Fruit fly (Drosophila melanogaster) whole organism, embryonic: ENCODE measurements around the gene Trax.
A peak's percentile ranks its signal among the peaks of the same experiment; 100 is the strongest.

Source experiments
- B-H1 ChIP-seq: fragments of 200-800 bp; sonication (Bioruptor generic); IDR thresholded peaks from 3 replicates; pipeline ENCODE4 v1.3.6; 2022; ENCODE audit warnings: missing biosample characterization, missing genetic modification characterization
- BtbVII ChIP-seq: fragments of 200-800 bp; sonication (Bioruptor generic); optimal IDR thresholded peaks from 3 replicates; lab custom pipeline; 2017; ENCODE audit warnings: missing biosample characterization, mild to moderate bottlenecking, missing genetic modification characterization
- CG10147 ChIP-seq: fragments of 200-800 bp; sonication (Bioruptor generic); optimal IDR thresholded peaks from 2 replicates; lab custom pipeline; 2019; ENCODE audit warnings: missing biosample characterization, mild to moderate bottlenecking, missing genetic modification characterization, moderate library complexity
- CG10321 ChIP-seq: fragments of 200-800 bp; sonication (Bioruptor generic); IDR thresholded peaks from 2 replicates; pipeline ENCODE4 v1.3.6; 2022; ENCODE audit warnings: missing biosample characterization, missing genetic modification characterization
- CG11456 ChIP-seq: fragments of 200-800 bp; sonication (Bioruptor generic); IDR thresholded peaks from 3 replicates; pipeline ENCODE4 v1.3.6; 2022; ENCODE audit warnings: missing biosample characterization, missing genetic modification characterization
- CG11696 ChIP-seq: fragments of 200-800 bp; sonication (Bioruptor generic); IDR thresholded peaks from 2 replicates; pipeline ENCODE4 v1.3.6; 2022; ENCODE audit warnings: missing biosample characterization, missing genetic modification characterization
- CG12299 ChIP-seq: fragments of 200-800 bp; sonication (Bioruptor generic); optimal IDR thresholded peaks from 2 replicates; lab custom pipeline; 2018; ENCODE audit warnings: missing biosample characterization, mild to moderate bottlenecking, missing genetic modification characterization
- CG12659 ChIP-seq: fragments of 200-800 bp; sonication (Bioruptor generic); optimal IDR thresholded peaks from 3 replicates; lab custom pipeline; 2017; ENCODE audit warnings: mild to moderate bottlenecking, missing biosample characterization, missing genetic modification reagents, missing genetic modification characterization
- CG13296 ChIP-seq: fragments of 200-800 bp; sonication (Bioruptor generic); optimal IDR thresholded peaks from 3 replicates; lab custom pipeline; 2018; ENCODE audit warnings: missing biosample characterization, mild to moderate bottlenecking, missing genetic modification characterization
- CG13624 ChIP-seq: fragments of 200-800 bp; sonication (Bioruptor generic); optimal IDR thresholded peaks from 2 replicates; lab custom pipeline; 2016; ENCODE audit warnings: missing biosample characterization, missing genetic modification characterization
- CG1603 ChIP-seq: fragments of 200-800 bp; sonication (Bioruptor generic); optimal IDR thresholded peaks from 2 replicates; lab custom pipeline; 2019; ENCODE audit warnings: missing biosample characterization, mild to moderate bottlenecking, missing genetic modification characterization, moderate library complexity
- CG17361 ChIP-seq: fragments of 200-800 bp; sonication (Bioruptor generic); IDR thresholded peaks from 3 replicates; pipeline ENCODE4 v1.3.6; 2022; ENCODE audit warnings: missing biosample characterization, missing genetic modification characterization
- CG1832 ChIP-seq: fragments of 200-800 bp; sonication (Bioruptor generic); optimal IDR thresholded peaks from 2 replicates; lab custom pipeline; 2017; ENCODE audit warnings: missing biosample characterization, mild to moderate bottlenecking, missing genetic modification characterization, inconsistent platforms
- CG2202 ChIP-seq: fragments of 200-800 bp; sonication (Bioruptor generic); optimal IDR thresholded peaks from 2 replicates; lab custom pipeline; 2018; ENCODE audit warnings: missing biosample characterization, mild to moderate bottlenecking, missing genetic modification characterization
- CG2889 ChIP-seq: fragments of 200-800 bp; sonication (Bioruptor generic); IDR thresholded peaks from 3 replicates; pipeline ENCODE4 v1.3.6; 2022; ENCODE audit warnings: missing biosample characterization, missing genetic modification characterization
- CG30403 ChIP-seq: fragments of 200-800 bp; sonication (Bioruptor generic); optimal IDR thresholded peaks from 3 replicates; lab custom pipeline; 2016; ENCODE audit warnings: missing biosample characterization, missing genetic modification characterization
- CG30431 ChIP-seq: fragments of 200-800 bp; sonication (Bioruptor generic); optimal IDR thresholded peaks from 2 replicates; lab custom pipeline; 2017; ENCODE audit warnings: missing biosample characterization, missing genetic modification characterization
- CG3065 ChIP-seq: fragments of 200-800 bp; sonication (Bioruptor generic); optimal IDR thresholded peaks from 2 replicates; lab custom pipeline; 2016; ENCODE audit warnings: missing biosample characterization, missing genetic modification characterization
- CG32767 ChIP-seq: fragments of 200-800 bp; sonication (Bioruptor generic); IDR thresholded peaks from 2 replicates; pipeline ENCODE4 v1.3.6; 2022; ENCODE audit warnings: missing biosample characterization, missing genetic modification characterization
- CG3838 ChIP-seq: fragments of 200-800 bp; sonication (Bioruptor generic); optimal IDR thresholded peaks from 3 replicates; lab custom pipeline; 2016; ENCODE audit warnings: missing biosample characterization, missing genetic modification characterization
- CG4404 ChIP-seq: fragments of 200-800 bp; sonication (Bioruptor generic); IDR thresholded peaks from 2 replicates; pipeline ENCODE4 v1.3.6; 2022; ENCODE audit warnings: missing biosample characterization, missing genetic modification characterization
- CG6272 ChIP-seq: fragments of 200-800 bp; sonication (Bioruptor generic); IDR thresholded peaks from 2 replicates; pipeline ENCODE4 v1.3.6; 2022; ENCODE audit warnings: missing biosample characterization, missing genetic modification characterization
- CG7271 ChIP-seq: fragments of 200-800 bp; sonication (Bioruptor generic); optimal IDR thresholded peaks from 2 replicates; lab custom pipeline; 2018; ENCODE audit warnings: missing biosample characterization, mild to moderate bottlenecking, missing genetic modification characterization, moderate library complexity
- CG9437 ChIP-seq: fragments of 200-800 bp; sonication (Bioruptor generic); optimal IDR thresholded peaks from 2 replicates; lab custom pipeline; 2018; ENCODE audit warnings: missing biosample characterization, mild to moderate bottlenecking, missing genetic modification characterization
- CG9932 ChIP-seq: fragments of 200-800 bp; sonication (Bioruptor generic); IDR thresholded peaks from 2 replicates; pipeline ENCODE4 v1.3.6; 2022; ENCODE audit warnings: missing biosample characterization, missing genetic modification characterization
- Dad ChIP-seq: fragments of 200-800 bp; sonication (Bioruptor generic); optimal IDR thresholded peaks from 3 replicates; lab custom pipeline; 2016; ENCODE audit warnings: missing biosample characterization, missing genetic modification characterization
- Dbx ChIP-seq: fragments of 200-800 bp; sonication (Bioruptor generic); IDR thresholded peaks from 3 replicates; pipeline ENCODE4 v1.3.6; 2022; ENCODE audit warnings: missing biosample characterization, missing genetic modification characterization
- Doc3 ChIP-seq: fragments of 200-800 bp; sonication (Bioruptor generic); IDR thresholded peaks from 3 replicates; pipeline ENCODE4 v1.3.6; 2022; ENCODE audit warnings: missing biosample characterization, missing genetic modification characterization; ENCODE audit not compliant: partially characterized antibody
- Dref ChIP-seq: fragments of 200-800 bp; sonication (Bioruptor generic); IDR thresholded peaks from 2 replicates; pipeline ENCODE4 v1.3.6; 2022; ENCODE audit warnings: missing biosample characterization, missing genetic modification characterization
- HLH3B ChIP-seq: fragments of 200-800 bp; sonication (Bioruptor generic); IDR thresholded peaks from 2 replicates; pipeline ENCODE4 v1.3.6; 2022; ENCODE audit warnings: missing biosample characterization, missing genetic modification characterization
- HmgZ ChIP-seq: fragments of 200-800 bp; sonication (Bioruptor generic); optimal IDR thresholded peaks from 2 replicates; lab custom pipeline; 2018; ENCODE audit warnings: missing biosample characterization, mild to moderate bottlenecking, missing genetic modification characterization
- Hr78 ChIP-seq, 2 experiments: fragments of 200-800 bp in 1 of 2; fragments of >200 bp in 1 of 2; sonication (Bioruptor generic) in 1 of 2; optimal IDR thresholded peaks; 2 replicates each; lab custom pipeline; 2017 to 2019; ENCODE audit warnings: missing biosample characterization in 2 of 2, missing genetic modification characterization in 2 of 2, mild to moderate bottlenecking in 1 of 2, moderate library complexity in 1 of 2
- Mes4 ChIP-seq: fragments of 200-800 bp; sonication (Bioruptor generic); optimal IDR thresholded peaks from 2 replicates; lab custom pipeline; 2016; ENCODE audit warnings: missing biosample characterization, missing genetic modification characterization
- NFAT ChIP-seq: fragments of 200-800 bp; sonication (Bioruptor generic); IDR thresholded peaks from 2 replicates; pipeline ENCODE4 v1.3.6; 2022; ENCODE audit warnings: missing biosample characterization, missing genetic modification characterization
- Oli ChIP-seq: fragments of 200-800 bp; sonication (Bioruptor generic); optimal IDR thresholded peaks from 2 replicates; lab custom pipeline; 2018; ENCODE audit warnings: missing biosample characterization, mild to moderate bottlenecking, missing genetic modification characterization, moderate library complexity
- Poxn ChIP-seq: fragments of 200-800 bp; sonication (Bioruptor generic); IDR thresholded peaks from 2 replicates; pipeline ENCODE4 v1.3.6; 2022; ENCODE audit warnings: missing biosample characterization, missing genetic modification characterization
- ash1 ChIP-seq: fragments of 200-800 bp; sonication (Bioruptor generic); optimal IDR thresholded peaks from 2 replicates; lab custom pipeline; 2018; ENCODE audit warnings: missing biosample characterization, mild to moderate bottlenecking, missing genetic modification characterization
- caup ChIP-seq: fragments of 200-800 bp; sonication (Bioruptor generic); optimal IDR thresholded peaks from 3 replicates; lab custom pipeline; 2017; ENCODE audit warnings: missing biosample characterization, mild to moderate bottlenecking, missing genetic modification characterization, moderate library complexity; ENCODE audit not compliant: severe bottlenecking
- dati ChIP-seq: fragments of 200-800 bp; sonication (Bioruptor generic); IDR thresholded peaks from 2 replicates; pipeline ENCODE4 v1.3.6; 2022; ENCODE audit warnings: missing biosample characterization, missing genetic modification characterization
- ems ChIP-seq: fragments of 200-800 bp; sonication (Bioruptor generic); optimal IDR thresholded peaks from 3 replicates; lab custom pipeline; 2016; ENCODE audit warnings: missing biosample characterization, missing genetic modification characterization
- exex ChIP-seq: fragments of 200-800 bp; sonication (Bioruptor generic); optimal IDR thresholded peaks from 4 replicates; lab custom pipeline; 2018; ENCODE audit warnings: missing biosample characterization, mild to moderate bottlenecking, missing genetic modification characterization, moderate library complexity
- eyg ChIP-seq: fragments of 200-800 bp; sonication (Bioruptor generic); optimal IDR thresholded peaks from 3 replicates; lab custom pipeline; 2016; ENCODE audit warnings: missing biosample characterization, missing genetic modification characterization
- jing ChIP-seq: fragments of 200-800 bp; sonication (Bioruptor generic); optimal IDR thresholded peaks from 2 replicates; lab custom pipeline; 2018; ENCODE audit warnings: missing biosample characterization, mild to moderate bottlenecking, missing genetic modification characterization
- kay ChIP-seq: fragments of 200-800 bp; sonication (Bioruptor generic); optimal IDR thresholded peaks from 2 replicates; lab custom pipeline; 2016; ENCODE audit warnings: missing biosample characterization, missing genetic modification characterization
- nerfin-1 ChIP-seq: fragments of 200-800 bp; sonication (Bioruptor generic); optimal IDR thresholded peaks from 3 replicates; lab custom pipeline; 2019; ENCODE audit warnings: missing biosample characterization, mild to moderate bottlenecking, missing genetic modification characterization, moderate library complexity
- sqz ChIP-seq: fragments of 200-800 bp; sonication (Bioruptor generic); optimal IDR thresholded peaks from 3 replicates; lab custom pipeline; 2018; ENCODE audit warnings: missing biosample characterization, mild to moderate bottlenecking, missing genetic modification characterization
- tgo ChIP-seq: fragments of 200-800 bp; sonication (Bioruptor generic); IDR thresholded peaks from 3 replicates; pipeline ENCODE4 v1.3.6; 2022; ENCODE audit warnings: missing biosample characterization, missing genetic modification characterization
- trem ChIP-seq: fragments of 200-800 bp; optimal IDR thresholded peaks from 3 replicates; lab custom pipeline; 2019; ENCODE audit warnings: missing biosample characterization, mild to moderate bottlenecking, missing genetic modification characterization, moderate library complexity
- unpg ChIP-seq: fragments of 200-800 bp; sonication (Bioruptor generic); optimal IDR thresholded peaks from 3 replicates; lab custom pipeline; 2018; ENCODE audit warnings: missing biosample characterization, mild to moderate bottlenecking, missing genetic modification characterization, moderate library complexity
- vnd ChIP-seq: fragments of 200-800 bp; sonication (Bioruptor generic); IDR thresholded peaks from 3 replicates; pipeline ENCODE4 v1.3.6; 2022; ENCODE audit warnings: missing biosample characterization, missing genetic modification characterization; ENCODE audit not compliant: partially characterized antibody
- zfh1 ChIP-seq: fragments of 200-800 bp; sonication (Bioruptor generic); IDR thresholded peaks from 3 replicates; pipeline ENCODE4 v1.3.6; 2022; ENCODE audit warnings: missing biosample characterization, missing genetic modification characterization

The Trax gene

dm6 chr3R:15350993-15351426, 10.5 kb upstream of the Trax start, which contains the start of the genes Trs33 and Tmtc4 (continued):
- TF ChIP-seq caup (GFP tag; lab: Kevin White, UChicago) (no peak), CG7271 (tag; lab: Kevin White, UChicago) (no peak), zfh1 (GFP tag; lab: Robert Waterston, UW) (no peak; the same call in 2 of the 3 replicates), Hr78 (GFP tag; optimal IDR thresholded peaks at IDR 0.05; lab: Kevin White, UChicago) (no peak), CG13296 (GFP tag; lab: Kevin White, UChicago) (peak; percentile 12), CG12299 (tag; lab: Kevin White, UChicago) (peak; percentile 8), CG30403 (peak; percentile 42), CG9437 (GFP tag; lab: Kevin White, UChicago) (no peak), CG2889 (no peak), CG30431 (no peak), HmgZ (tag; lab: Kevin White, UChicago) (peak; percentile 74), Mes4 (GFP tag; lab: Kevin White, UChicago) (no peak), Dad (GFP tag; lab: Kevin White, UChicago) (no peak), Doc3 (GFP tag; lab: Robert Waterston, UW) (no peak), CG9932 (GFP tag; lab: Robert Waterston, UW) (peak; percentile 50; the same call in 1 of the 2 replicates), tgo (GFP tag; lab: Robert Waterston, UW) (no peak), CG12659 (GFP tag; lab: Kevin White, UChicago) (peak; percentile 61), NFAT (GFP tag; lab: Robert Waterston, UW) (no peak), CG1832 (GFP tag; lab: Kevin White, UChicago) (no peak), Dbx (no peak), Dref (no peak), nerfin-1 (tag; lab: Kevin White, UChicago) (peak; percentile 46), BtbVII (GFP tag; lab: Kevin White, UChicago) (peak; percentile 7), Poxn (GFP tag; lab: Robert Waterston, UW) (no peak), kay (GFP tag; lab: Kevin White, UChicago) (no peak), ash1 (GFP tag; lab: Kevin White, UChicago) (no peak), CG3838 (no peak), CG17361 (GFP tag; lab: Robert Waterston, UW) (peak; percentile 57; the same call in 2 of the 3 replicates), ems (GFP tag; lab: Kevin White, UChicago) (no peak), Oli (tag; lab: Kevin White, UChicago) (no peak), CG4404 (GFP tag; lab: Robert Waterston, UW) (no peak), unpg (GFP tag; lab: Kevin White, UChicago) (peak; percentile 50), CG2202 (tag; lab: Kevin White, UChicago) (no peak), CG10147 (GFP tag; lab: Kevin White, UChicago) (peak; percentile 31), vnd (GFP tag; lab: Robert Waterston, UW) (no peak), CG3065 (GFP tag; lab: Kevin White, UChicago) (no peak), dati (GFP tag; lab: Robert Waterston, UW) (no peak), trem (tag; lab: Kevin White, UChicago) (peak; percentile 76), CG1603 (tag; lab: Kevin White, UChicago) (peak; percentile 43), B-H1 (no peak), HLH3B (GFP tag; lab: Robert Waterston, UW) (no peak), CG11696 (GFP tag; lab: Robert Waterston, UW) (no peak), CG32767 (GFP tag; lab: Robert Waterston, UW) (peak; percentile 22; the same call in 1 of the 2 replicates), jing (GFP tag; lab: Kevin White, UChicago) (no peak), CG11456 (GFP tag; lab: Robert Waterston, UW) (no peak), CG10321 (GFP tag; lab: Robert Waterston, UW) (no peak), CG13624 (no peak), CG6272 (GFP tag; lab: Robert Waterston, UW) (no peak), eyg (no peak), exex (tag; lab: Kevin White, UChicago) (peak; percentile 22), sqz (GFP tag; lab: Kevin White, UChicago) (no peak)
